Worm (Caenorhabditis elegans) whole organism, L1 larva: ENCODE results near the gene T19B10.5.

Experiments
- fkh-8 ChIP-seq: sonication (generic microtip); optimal IDR thresholded peaks from 2 replicates; lab custom pipeline; 2016; ENCODE audit warnings: mild to moderate bottlenecking, missing genetic modification characterization, missing compliant biosample characterization
- nhr-76 ChIP-seq: sonication (generic microtip); optimal IDR thresholded peaks from 2 replicates; lab custom pipeline; 2017; ENCODE audit warnings: missing biosample characterization, missing genetic modification characterization

DNA sequence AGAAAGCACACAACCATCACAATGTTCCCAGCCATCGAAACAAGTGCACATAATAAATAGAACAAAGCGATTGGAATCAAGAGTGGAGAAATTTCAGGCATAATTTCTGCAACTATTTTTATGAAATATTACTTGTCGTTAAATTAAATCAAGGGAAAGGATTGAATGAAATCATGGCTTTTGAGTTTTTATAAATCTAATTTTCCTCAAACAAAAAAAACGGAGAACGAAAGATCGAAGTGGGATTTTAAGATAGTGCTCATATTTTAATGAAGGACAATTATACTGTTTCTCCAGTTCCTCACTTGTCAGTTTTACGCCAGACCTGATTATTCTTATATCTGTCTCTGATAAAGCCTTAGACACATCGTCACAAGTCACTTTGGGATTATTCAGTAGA lies 18.0 kb downstream of the T19B10.5 start, which contains the start of gene srsx-33:
- TF ChIP-seq nhr-76 (tag; lab: Kevin White, UChicago) (no peak), fkh-8 (no peak)
